Worm (Caenorhabditis elegans) whole organism, L4 larva: ENCODE data around the gene F26F4.2.
"Not testable (repeated sequence)": the region's sequence is repeated elsewhere in the genome, so short reads cannot be mapped to it uniquely, and the experiment has no call there.

Source experiments
- D1046.2 ChIP-seq: fragments of 200-800 bp; sonication (Bioruptor generic); IDR thresholded peaks from 2 replicates; pipeline ENCODE4 v1.3.6; 2022; ENCODE audit warnings: missing genetic modification characterization, missing compliant biosample characterization
- F26F4.8 ChIP-seq: fragments of 200-800 bp; sonication (Bioruptor generic); conservative IDR thresholded peaks from 2 replicates; pipeline ENCODE4 v1.3.6; 2022; ENCODE audit warnings: missing genetic modification characterization, missing compliant biosample characterization
- F37D6.2 ChIP-seq: sonication (generic microtip); optimal IDR thresholded peaks from 2 replicates; lab custom pipeline; 2016; ENCODE audit warnings: mild to moderate bottlenecking, missing genetic modification characterization, missing compliant biosample characterization
- T26A8.4 ChIP-seq: fragments of 200-800 bp; sonication (Bioruptor generic); IDR thresholded peaks from 2 replicates; pipeline ENCODE4 v1.3.6; 2022; ENCODE audit warnings: missing genetic modification characterization, missing compliant biosample characterization
- Y48G9A.11 ChIP-seq: fragments of 200-800 bp; sonication (Bioruptor generic); IDR thresholded peaks from 2 replicates; pipeline ENCODE4 v1.3.6; 2022; ENCODE audit warnings: missing genetic modification reagents, missing genetic modification characterization, missing compliant biosample characterization
- Y75B8A.6 ChIP-seq: fragments of 200-800 bp; sonication (Bioruptor generic); IDR thresholded peaks from 2 replicates; pipeline ENCODE4 v1.3.6; 2022; ENCODE audit warnings: missing genetic modification reagents, missing genetic modification characterization, missing compliant biosample characterization
- ZK546.5 ChIP-seq, 2 experiments: sonication (generic microtip); optimal IDR thresholded peaks; 2 replicates each; lab custom pipeline; 2017; ENCODE audit warnings: missing biosample characterization in 2 of 2, missing genetic modification characterization in 2 of 2
- arid-1 ChIP-seq: fragments of 200-800 bp; sonication (Bioruptor generic); conservative IDR thresholded peaks from 2 replicates; pipeline ENCODE4 v1.3.6; 2022; ENCODE audit warnings: missing genetic modification reagents, missing genetic modification characterization, missing compliant biosample characterization
- ceh-20 ChIP-seq: fragments of 200-800 bp; sonication (Bioruptor generic); IDR thresholded peaks from 2 replicates; pipeline ENCODE4 v1.3.6; 2022; ENCODE audit warnings: missing genetic modification reagents, missing genetic modification characterization, missing compliant biosample characterization
- ceh-82 ChIP-seq: sonication (generic microtip); optimal IDR thresholded peaks from 2 replicates; lab custom pipeline; 2017; ENCODE audit warnings: missing biosample characterization, missing genetic modification characterization
- ces-1 ChIP-seq: fragments of 150-350 bp; sonication (generic microtip); optimal IDR thresholded peaks from 4 replicates; lab custom pipeline; 2014; ENCODE audit warnings: missing biosample characterization, missing genetic modification reagents, missing genetic modification characterization
- ctbp-1 ChIP-seq: fragments of 200-800 bp; sonication (Bioruptor generic); IDR thresholded peaks from 2 replicates; pipeline ENCODE4 v1.3.6; 2022; ENCODE audit warnings: missing genetic modification reagents, missing genetic modification characterization, missing compliant biosample characterization
- dmd-6 ChIP-seq: fragments of 200-800 bp; sonication (Bioruptor generic); IDR thresholded peaks from 2 replicates; pipeline ENCODE4 v1.3.6; 2022; ENCODE audit warnings: missing genetic modification reagents, missing genetic modification characterization, missing compliant biosample characterization
- dmd-9 ChIP-seq: fragments of 200-800 bp; sonication (Bioruptor generic); IDR thresholded peaks from 2 replicates; pipeline ENCODE4 v1.3.6; 2022; ENCODE audit warnings: missing genetic modification reagents, missing genetic modification characterization, missing compliant biosample characterization
- dpl-1 ChIP-seq: fragments of 150-350 bp; optimal IDR thresholded peaks from 2 replicates; lab custom pipeline; 2014; ENCODE audit warnings: missing biosample characterization, missing genetic modification reagents, missing genetic modification characterization
- dve-1 ChIP-seq: sonication (generic microtip); optimal IDR thresholded peaks from 2 replicates; lab custom pipeline; 2017; ENCODE audit warnings: antibody characterized with exemption, mild to moderate bottlenecking, missing genetic modification characterization, missing compliant biosample characterization; ENCODE audit not compliant: insufficient read depth
- egl-43 ChIP-seq: fragments of 200-800 bp; sonication (Bioruptor generic); IDR thresholded peaks from 2 replicates; pipeline ENCODE4 v1.3.6; 2022; ENCODE audit warnings: missing genetic modification reagents, missing genetic modification characterization, missing compliant biosample characterization
- fkh-10 ChIP-seq: fragments of 150-350 bp; optimal IDR thresholded peaks from 2 replicates; lab custom pipeline; 2014; ENCODE audit warnings: missing biosample characterization, missing genetic modification reagents, missing genetic modification characterization
- hif-1 ChIP-seq, 2 experiments: sonication (generic microtip); optimal IDR thresholded peaks; 2 replicates each; lab custom pipeline; 2016 to 2017; ENCODE audit warnings: missing compliant biosample characterization in 2 of 2, missing genetic modification characterization in 2 of 2, missing genetic modification reagents in 2 of 2, missing genotype in 2 of 2, mild to moderate bottlenecking in 1 of 2
- hlh-11 ChIP-seq: fragments of 200-800 bp; sonication (Bioruptor generic); optimal IDR thresholded peaks from 2 replicates; lab custom pipeline; 2018; ENCODE audit warnings: mild to moderate bottlenecking, missing genetic modification characterization, missing compliant biosample characterization
- hmg-1.1 ChIP-seq: fragments of 200-800 bp; sonication (Bioruptor generic); IDR thresholded peaks from 2 replicates; pipeline ENCODE4 v1.3.6; 2022; ENCODE audit warnings: missing genetic modification reagents, missing genetic modification characterization, missing compliant biosample characterization
- lim-7 ChIP-seq: fragments of 200-800 bp; sonication (Bioruptor generic); IDR thresholded peaks from 2 replicates; pipeline ENCODE4 v1.3.6; 2022; ENCODE audit warnings: missing genetic modification characterization, missing compliant biosample characterization
- lin-13 ChIP-seq: fragments of 150-350 bp; optimal IDR thresholded peaks from 2 replicates; lab custom pipeline; 2014; ENCODE audit warnings: missing biosample characterization, missing genetic modification reagents, missing genetic modification characterization
- lin-15B ChIP-seq: fragments of 150-350 bp; sonication (generic microtip); optimal IDR thresholded peaks from 3 replicates; lab custom pipeline; 2014; ENCODE audit warnings: missing biosample characterization, missing genetic modification characterization
- lin-29 ChIP-seq: fragments of 200-800 bp; sonication (Bioruptor generic); IDR thresholded peaks from 2 replicates; pipeline ENCODE4 v1.3.6; 2022; ENCODE audit warnings: missing genetic modification reagents, missing genetic modification characterization, missing compliant biosample characterization
- lin-38 ChIP-seq: fragments of 200-800 bp; sonication (Bioruptor generic); IDR thresholded peaks from 2 replicates; pipeline ENCODE4 v1.3.6; 2022; ENCODE audit warnings: missing genetic modification reagents, missing genetic modification characterization, missing compliant biosample characterization
- lin-39 ChIP-seq: fragments of 150-350 bp; optimal IDR thresholded peaks from 2 replicates; lab custom pipeline; 2014; ENCODE audit warnings: missing biosample characterization, missing genetic modification reagents, missing genetic modification characterization
- madf-9 ChIP-seq: fragments of 200-800 bp; sonication (Bioruptor generic); conservative IDR thresholded peaks from 2 replicates; pipeline ENCODE4 v1.3.6; 2022; ENCODE audit warnings: missing genetic modification reagents, missing genetic modification characterization, missing compliant biosample characterization
- mdt-29 ChIP-seq: fragments of 200-800 bp; sonication (Bioruptor generic); IDR thresholded peaks from 2 replicates; pipeline ENCODE4 v1.3.6; 2022; ENCODE audit warnings: missing genetic modification reagents, missing genetic modification characterization, missing compliant biosample characterization
- mxl-3 ChIP-seq: fragments of 200-800 bp; sonication (Bioruptor generic); optimal IDR thresholded peaks from 2 replicates; lab custom pipeline; 2018; ENCODE audit warnings: mild to moderate bottlenecking, missing genetic modification characterization, missing compliant biosample characterization
- nhr-11 ChIP-seq: fragments of 150-350 bp; optimal IDR thresholded peaks from 2 replicates; lab custom pipeline; 2014; ENCODE audit warnings: missing biosample characterization, missing genetic modification characterization
- nhr-237 ChIP-seq: sonication (generic microtip); optimal IDR thresholded peaks from 2 replicates; lab custom pipeline; 2017; ENCODE audit warnings: missing biosample characterization, missing genetic modification characterization
- nhr-25 ChIP-seq: sonication (generic microtip); optimal IDR thresholded peaks from 2 replicates; lab custom pipeline; 2017; ENCODE audit warnings: missing genetic modification characterization, mild to moderate bottlenecking, missing compliant biosample characterization, antibody characterized with exemption, moderate library complexity, borderline replicate concordance; ENCODE audit not compliant: insufficient read depth
- nhr-42 ChIP-seq: fragments of 200-800 bp; sonication (Bioruptor generic); IDR thresholded peaks from 2 replicates; pipeline ENCODE4 v1.3.6; 2022; ENCODE audit warnings: missing genetic modification characterization, missing compliant biosample characterization
- nhr-48 ChIP-seq: sonication (generic microtip); optimal IDR thresholded peaks from 2 replicates; lab custom pipeline; 2016; ENCODE audit warnings: mild to moderate bottlenecking, missing genetic modification characterization, missing compliant biosample characterization
- nhr-77 ChIP-seq: fragments of 150-350 bp; optimal IDR thresholded peaks from 2 replicates; lab custom pipeline; 2014; ENCODE audit warnings: missing biosample characterization, missing genetic modification characterization
- pha-4 ChIP-seq, 2 experiments: fragments of 150-350 bp in 1 of 2; fragments of 200-800 bp in 1 of 2; sonication (Bioruptor generic) in 1 of 2; IDR thresholded peaks in 1 of 2; optimal IDR thresholded peaks in 1 of 2; 2 replicates each; pipeline versions ENCODE4 v1.3.6 to Lab custom; 2014 to 2022; ENCODE audit warnings: missing genetic modification characterization in 2 of 2, missing genetic modification reagents in 2 of 2, missing biosample characterization in 1 of 2, missing compliant biosample characterization in 1 of 2
- php-3 ChIP-seq: fragments of 200-800 bp; sonication (Bioruptor generic); IDR thresholded peaks from 2 replicates; pipeline ENCODE4 v1.3.6; 2022; ENCODE audit warnings: missing genetic modification reagents, missing genetic modification characterization, missing compliant biosample characterization
- rbr-2 ChIP-seq: sonication (generic microtip); optimal IDR thresholded peaks from 2 replicates; lab custom pipeline; 2016; ENCODE audit warnings: missing genotype, missing genetic modification characterization, missing compliant biosample characterization
- saeg-2 ChIP-seq: fragments of 200-800 bp; sonication (Bioruptor generic); IDR thresholded peaks from 2 replicates; pipeline ENCODE4 v1.3.6; 2022; ENCODE audit warnings: missing genetic modification reagents, missing genetic modification characterization, missing compliant biosample characterization
- snpc-1.2 ChIP-seq: fragments of 200-800 bp; sonication (Bioruptor generic); IDR thresholded peaks from 2 replicates; pipeline ENCODE4 v1.3.6; 2022; ENCODE audit warnings: missing genetic modification reagents, missing genetic modification characterization, missing compliant biosample characterization
- unc-39 ChIP-seq: sonication (generic microtip); optimal IDR thresholded peaks from 2 replicates; lab custom pipeline; 2017; ENCODE audit warnings: missing biosample characterization, missing genetic modification characterization
- unc-62 ChIP-seq, 3 experiments: fragments of 150-350 bp in 1 of 3; sonication (generic microtip); optimal IDR thresholded peaks in 2 of 3; peaks in 1 of 3; 1 replicate in 1 of 3; 2 replicates in 2 of 3; lab custom pipeline; 2014 to 2017; ENCODE audit warnings: missing biosample characterization in 3 of 3, missing genetic modification characterization in 3 of 3, missing genetic modification reagents in 3 of 3, missing genotype in 1 of 3
- vab-7 ChIP-seq: fragments of 200-800 bp; sonication (Bioruptor generic); IDR thresholded peaks from 2 replicates; pipeline ENCODE4 v1.3.6; 2022; ENCODE audit warnings: missing genetic modification reagents, missing genetic modification characterization, missing compliant biosample characterization

The F26F4.2 gene

ce11 chrIII:4918906-4919305, 7.8 kb downstream of the F26F4.2 start:
- TF ChIP-seq saeg-2 (GFP tag; lab: Robert Waterston, UW) (no peak), hif-1 (tag; optimal IDR thresholded peaks at IDR 0.05; lab: Kevin White, UChicago) (no peak), unc-62 (GFP tag; optimal IDR thresholded peaks at IDR 0.05 in 1 of 2; lab: Kevin White, UChicago) (peak in 1 of 2 experiments; percentile 95), unc-62 (tag; optimal IDR thresholded peaks at IDR 0.05; lab: Kevin White, UChicago) (no peak)

ce11 chrIII:4920221-4920620, 9.2 kb downstream of the F26F4.2 start, which contains the start of gene ula-1:
Gene ula-1, minus strand, starts transcription at chrIII:4920321.
- TF ChIP-seq mxl-3 (GFP tag; lab: Kevin White, UChicago) (no peak), nhr-237 (tag; lab: Kevin White, UChicago) (no peak), php-3 (GFP tag; lab: Robert Waterston, UW) (no peak), lin-15B (tag; lab: Kevin White, UChicago) (no peak), F37D6.2 (tag; lab: Kevin White, UChicago) (no peak), lin-13 (GFP tag; lab: Kevin White, UChicago) (no peak), nhr-48 (tag; lab: Kevin White, UChicago) (no peak), Y75B8A.6 (GFP tag; lab: Robert Waterston, UW) (no peak), ZK546.5 (tag; optimal IDR thresholded peaks at IDR 0.05; lab: Kevin White, UChicago) (no peak), F26F4.8 (GFP tag; lab: Robert Waterston, UW) (no peak), unc-62 (GFP tag; optimal IDR thresholded peaks at IDR 0.05 in 1 of 2; lab: Kevin White, UChicago) (no peak), unc-62 (tag; optimal IDR thresholded peaks at IDR 0.05; lab: Kevin White, UChicago) (no peak), dve-1 (tag; lab: Kevin White, UChicago) (no peak), unc-39 (tag; lab: Kevin White, UChicago) (no peak), nhr-11 (tag; lab: Kevin White, UChicago) (no peak), ceh-82 (tag; lab: Kevin White, UChicago) (no peak), fkh-10 (GFP tag; lab: Kevin White, UChicago) (no peak), lin-39 (tag; lab: Kevin White, UChicago) (no peak), nhr-77 (tag; lab: Kevin White, UChicago) (no peak), dmd-9 (no peak), nhr-25 (tag; lab: Kevin White, UChicago) (no peak)

- TF ChIP-seq ctbp-1 (peak; percentile 85), php-3 (GFP tag; lab: Robert Waterston, UW) (peak; percentile 29; the same call in 1 of the 2 replicates), arid-1 (GFP tag; lab: Robert Waterston, UW) (0 out of 2 replicates have a peak, but pooled peaks have one; percentile 40), T26A8.4 (GFP tag; lab: Robert Waterston, UW) (peak; percentile 38), lin-29 (0 out of 2 replicates have a peak, but pooled peaks have one; percentile 8), mxl-3 (GFP tag; lab: Kevin White, UChicago) (peak; percentile 3), hmg-1.1 (GFP tag; lab: Robert Waterston, UW) (peak; percentile 65), hlh-11 (tag; lab: Kevin White, UChicago) (peak; percentile 36), dmd-6 (GFP tag; lab: Robert Waterston, UW) (peak; percentile 56), ces-1 (GFP tag; lab: Kevin White, UChicago) (peak; percentile 27), mdt-29 (peak; percentile 41; the same call in 1 of the 2 replicates), egl-43 (peak; percentile 64; the same call in 1 of the 2 replicates), rbr-2 (tag; lab: Kevin White, UChicago) (peak; percentile 50), nhr-42 (GFP tag; lab: Robert Waterston, UW) (peak; percentile 74; the same call in 1 of the 2 replicates), lim-7 (GFP tag; lab: Robert Waterston, UW) (peak; percentile 45; the same call in 1 of the 2 replicates), ceh-20 (peak; percentile 74), vab-7 (GFP tag; lab: Robert Waterston, UW) (peak; percentile 80), lin-38 (GFP tag; lab: Robert Waterston, UW) (peak; percentile 87), D1046.2 (0 out of 2 replicates have a peak, but pooled peaks have one; percentile 20), snpc-1.2 (GFP tag; lab: Robert Waterston, UW) (0 out of 2 replicates have a peak, but pooled peaks have one; percentile 20), dmd-9 (peak; percentile 68; the same call in 1 of the 2 replicates), dpl-1 (peak; percentile 34), F37D6.2 (tag; lab: Kevin White, UChicago) (peak; percentile 21), pha-4 (GFP tag; IDR thresholded peaks at IDR 0.05; lab: Robert Waterston, UW) (peak; percentile 21; the same call in 1 of the 2 replicates), Y48G9A.11 (GFP tag; lab: Robert Waterston, UW) (peak; percentile 49; the same call in 1 of the 2 replicates), madf-9 (GFP tag; lab: Robert Waterston, UW) (peak; percentile 65; the same call in 1 of the 2 replicates)
- not testable (repeated sequence) for TF ChIP-seq pha-4 (tag; optimal IDR thresholded peaks at IDR 0.05; lab: Kevin White, UChicago)
Observed at ce11 chrIII:4922020-4922419, 11.0 kb downstream of the F26F4.2 start, which contains the start of gene mmab-1. Gene mmab-1, minus strand, starts transcription at chrIII:4922114.
